Fruit fly (Drosophila melanogaster) whole organism, embryonic: ENCODE data around the gene scny.

Experiments used
- ATbp ChIP-seq: fragments of 200-800 bp; sonication (Bioruptor generic); optimal IDR thresholded peaks from 2 replicates; lab custom pipeline; 2017; ENCODE audit warnings: missing biosample characterization, mild to moderate bottlenecking, missing genetic modification characterization, missing genetic modification reagents
- Antp ChIP-seq: fragments of 200-800 bp; sonication (Bioruptor generic); optimal IDR thresholded peaks from 3 replicates; lab custom pipeline; 2016; ENCODE audit warnings: missing biosample characterization, missing genetic modification characterization
- Asciz ChIP-seq: fragments of 200-800 bp; sonication (Bioruptor generic); optimal IDR thresholded peaks from 2 replicates; lab custom pipeline; 2017; ENCODE audit warnings: missing biosample characterization, mild to moderate bottlenecking, missing genetic modification characterization, missing genetic modification reagents
- Bgb ChIP-seq: fragments of 200-800 bp; sonication (Bioruptor generic); IDR thresholded peaks from 2 replicates; pipeline ENCODE4 v1.3.6; 2022; ENCODE audit warnings: missing biosample characterization, missing genetic modification characterization; ENCODE audit not compliant: partially characterized antibody
- CG13894 ChIP-seq: fragments of 200-800 bp; sonication (Bioruptor generic); optimal IDR thresholded peaks from 3 replicates; lab custom pipeline; 2018; ENCODE audit warnings: missing biosample characterization, mild to moderate bottlenecking, missing genetic modification characterization, moderate library complexity
- CG14667 ChIP-seq: fragments of 200-800 bp; sonication (Bioruptor generic); IDR thresholded peaks from 2 replicates; pipeline ENCODE4 v1.3.6; 2022; ENCODE audit warnings: missing biosample characterization, missing genetic modification characterization
- CG14710 ChIP-seq: fragments of 200-800 bp; sonication (Bioruptor generic); optimal IDR thresholded peaks from 3 replicates; lab custom pipeline; 2019; ENCODE audit warnings: missing biosample characterization, mild to moderate bottlenecking, missing genetic modification characterization, moderate library complexity
- CG15479 ChIP-seq: fragments of 200-800 bp; sonication (Bioruptor generic); optimal IDR thresholded peaks from 3 replicates; lab custom pipeline; 2019; ENCODE audit warnings: missing biosample characterization, mild to moderate bottlenecking, missing genetic modification characterization, moderate library complexity
- CG15696 ChIP-seq: fragments of 200-800 bp; sonication (Bioruptor generic); optimal IDR thresholded peaks from 2 replicates; lab custom pipeline; 2019; ENCODE audit warnings: missing biosample characterization, mild to moderate bottlenecking, missing genetic modification characterization, moderate library complexity
- CG18011 ChIP-seq: fragments of 200-800 bp; sonication (Bioruptor generic); optimal IDR thresholded peaks from 2 replicates; lab custom pipeline; 2017; ENCODE audit warnings: missing biosample characterization, missing genetic modification characterization, mild to moderate bottlenecking, moderate library complexity, missing genotype
- CG1832 ChIP-seq: fragments of 200-800 bp; sonication (Bioruptor generic); optimal IDR thresholded peaks from 2 replicates; lab custom pipeline; 2017; ENCODE audit warnings: missing biosample characterization, mild to moderate bottlenecking, missing genetic modification characterization, inconsistent platforms
- CG30020 ChIP-seq: fragments of 200-800 bp; optimal IDR thresholded peaks from 2 replicates; lab custom pipeline; 2019; ENCODE audit warnings: missing biosample characterization, mild to moderate bottlenecking, missing genetic modification characterization, moderate library complexity
- CG34422 ChIP-seq: fragments of 200-800 bp; sonication (Bioruptor generic); IDR thresholded peaks from 3 replicates; pipeline ENCODE4 v1.3.6; 2022; ENCODE audit warnings: missing biosample characterization, missing genetic modification characterization
- CG4282 ChIP-seq: fragments of 200-800 bp; sonication (Bioruptor generic); optimal IDR thresholded peaks from 2 replicates; lab custom pipeline; 2016; ENCODE audit warnings: missing biosample characterization, missing genetic modification characterization
- CG4360 ChIP-seq: fragments of 200-800 bp; sonication (Bioruptor generic); IDR thresholded peaks from 2 replicates; pipeline ENCODE4 v1.3.6; 2022; ENCODE audit warnings: missing biosample characterization, missing genetic modification characterization
- CG4617 ChIP-seq: fragments of 200-800 bp; sonication (Bioruptor generic); optimal IDR thresholded peaks from 3 replicates; lab custom pipeline; 2016; ENCODE audit warnings: missing biosample characterization, missing genetic modification characterization, borderline replicate concordance
- CG5180 ChIP-seq: fragments of 200-800 bp; sonication (Bioruptor generic); optimal IDR thresholded peaks from 3 replicates; lab custom pipeline; 2017; ENCODE audit warnings: missing biosample characterization, missing genetic modification characterization, mild to moderate bottlenecking, moderate library complexity, missing genetic modification reagents
- CG5245 ChIP-seq: fragments of 200-800 bp; sonication (Bioruptor generic); optimal IDR thresholded peaks from 3 replicates; lab custom pipeline; 2016; ENCODE audit warnings: missing biosample characterization, missing genetic modification characterization
- CG6683 ChIP-seq: fragments of 200-800 bp; sonication (Bioruptor generic); optimal IDR thresholded peaks from 2 replicates; lab custom pipeline; 2017; ENCODE audit warnings: missing biosample characterization, mild to moderate bottlenecking, missing genetic modification characterization, missing genetic modification reagents
- CG6765 ChIP-seq: fragments of 200-800 bp; sonication (Bioruptor generic); optimal IDR thresholded peaks from 3 replicates; lab custom pipeline; 2017; ENCODE audit warnings: missing biosample characterization, mild to moderate bottlenecking, missing genetic modification characterization
- CG7987 ChIP-seq: fragments of 200-800 bp; sonication (Bioruptor generic); optimal IDR thresholded peaks from 2 replicates; lab custom pipeline; 2018; ENCODE audit warnings: missing biosample characterization, mild to moderate bottlenecking, missing genetic modification characterization, moderate library complexity
- Dad ChIP-seq: fragments of 200-800 bp; sonication (Bioruptor generic); optimal IDR thresholded peaks from 3 replicates; lab custom pipeline; 2016; ENCODE audit warnings: missing biosample characterization, missing genetic modification characterization
- E2f1 ChIP-seq: fragments of 200-800 bp; sonication (Bioruptor generic); IDR thresholded peaks from 2 replicates; pipeline ENCODE4 v1.3.6; 2022; ENCODE audit warnings: missing biosample characterization, missing genetic modification characterization
- Hey ChIP-seq: fragments of 200-800 bp; sonication (Bioruptor generic); optimal IDR thresholded peaks from 3 replicates; lab custom pipeline; 2018; ENCODE audit warnings: missing biosample characterization, mild to moderate bottlenecking, missing genetic modification characterization
- HmgD ChIP-seq: fragments of 200-800 bp; sonication (Bioruptor generic); optimal IDR thresholded peaks from 3 replicates; lab custom pipeline; 2016; ENCODE audit warnings: missing biosample characterization, missing genetic modification characterization
- Lim3 ChIP-seq: fragments of 200-800 bp; sonication (Bioruptor generic); IDR thresholded peaks from 2 replicates; pipeline ENCODE4 v1.3.6; 2022; ENCODE audit warnings: missing biosample characterization, missing genetic modification characterization
- MTF-1 ChIP-seq: fragments of 200-800 bp; sonication (Bioruptor generic); optimal IDR thresholded peaks from 2 replicates; lab custom pipeline; 2018; ENCODE audit warnings: missing biosample characterization, mild to moderate bottlenecking, missing genetic modification characterization, borderline replicate concordance
- Max ChIP-seq: fragments of 200-800 bp; sonication (Bioruptor generic); optimal IDR thresholded peaks from 2 replicates; lab custom pipeline; 2016; ENCODE audit warnings: missing biosample characterization, mild to moderate bottlenecking, missing genetic modification characterization
- Meics ChIP-seq: fragments of 200-800 bp; sonication (Bioruptor generic); optimal IDR thresholded peaks from 2 replicates; lab custom pipeline; 2017; ENCODE audit warnings: missing biosample characterization, mild to moderate bottlenecking, missing genetic modification characterization
- Mrtf ChIP-seq: fragments of 200-800 bp; sonication (Bioruptor generic); IDR thresholded peaks from 3 replicates; pipeline ENCODE4 v1.3.6; 2022; ENCODE audit warnings: missing biosample characterization, missing genetic modification characterization
- NC2β ChIP-seq: fragments of 200-800 bp; sonication (Bioruptor generic); optimal IDR thresholded peaks from 2 replicates; lab custom pipeline; 2016; ENCODE audit warnings: missing biosample characterization, missing genetic modification characterization
- NfI ChIP-seq: fragments of 200-800 bp; sonication (Bioruptor generic); optimal IDR thresholded peaks from 3 replicates; lab custom pipeline; 2018; ENCODE audit warnings: missing biosample characterization, mild to moderate bottlenecking, missing genetic modification characterization, moderate library complexity
- Oli ChIP-seq: fragments of 200-800 bp; sonication (Bioruptor generic); optimal IDR thresholded peaks from 2 replicates; lab custom pipeline; 2018; ENCODE audit warnings: missing biosample characterization, mild to moderate bottlenecking, missing genetic modification characterization, moderate library complexity
- Sox102F ChIP-seq: fragments of 200-800 bp; sonication (Bioruptor generic); optimal IDR thresholded peaks from 2 replicates; lab custom pipeline; 2018; ENCODE audit warnings: missing biosample characterization, mild to moderate bottlenecking, missing genetic modification characterization, moderate library complexity
- Stat92E ChIP-seq, 3 experiments: fragments of >200 bp in 2 of 3; fragments of 200-800 bp in 1 of 3; sonication (Bioruptor generic) in 1 of 3; optimal IDR thresholded peaks; 2 replicates each; lab custom pipeline; 2017 to 2019; ENCODE audit warnings: missing biosample characterization in 3 of 3, missing genetic modification characterization in 3 of 3, mild to moderate bottlenecking in 1 of 3, moderate library complexity in 1 of 3
- bowl ChIP-seq: fragments of 200-800 bp; sonication (Bioruptor generic); IDR thresholded peaks from 2 replicates; pipeline ENCODE4 v1.3.6; 2022; ENCODE audit warnings: missing biosample characterization, missing genetic modification characterization
- caup ChIP-seq: fragments of 200-800 bp; sonication (Bioruptor generic); optimal IDR thresholded peaks from 3 replicates; lab custom pipeline; 2017; ENCODE audit warnings: missing biosample characterization, mild to moderate bottlenecking, missing genetic modification characterization, moderate library complexity; ENCODE audit not compliant: severe bottlenecking
- crp ChIP-seq, 2 experiments: fragments of 200-800 bp; sonication (Bioruptor generic); optimal IDR thresholded peaks; 2 replicates in 1 of 2; 3 replicates in 1 of 2; lab custom pipeline; 2017; ENCODE audit warnings: missing biosample characterization in 2 of 2, missing genetic modification characterization in 2 of 2, mild to moderate bottlenecking in 1 of 2, moderate library complexity in 1 of 2
- gsb ChIP-seq: fragments of 200-800 bp; sonication (Bioruptor generic); IDR thresholded peaks from 2 replicates; pipeline ENCODE4 v1.3.6; 2022; ENCODE audit warnings: missing biosample characterization, missing genetic modification characterization
- kah ChIP-seq: fragments of 200-800 bp; sonication (Bioruptor generic); optimal IDR thresholded peaks from 2 replicates; lab custom pipeline; 2018; ENCODE audit warnings: missing biosample characterization, mild to moderate bottlenecking, missing genetic modification characterization
- lbe ChIP-seq: fragments of 200-800 bp; sonication (Bioruptor generic); optimal IDR thresholded peaks from 2 replicates; lab custom pipeline; 2016; ENCODE audit warnings: missing biosample characterization, mild to moderate bottlenecking, missing genetic modification characterization
- odd ChIP-seq: fragments of 200-800 bp; sonication (Bioruptor generic); optimal IDR thresholded peaks from 2 replicates; lab custom pipeline; 2017; ENCODE audit warnings: missing biosample characterization, mild to moderate bottlenecking, missing genetic modification characterization
- onecut ChIP-seq: fragments of 200-800 bp; sonication (Bioruptor generic); IDR thresholded peaks from 2 replicates; pipeline ENCODE4 v1.3.6; 2022; ENCODE audit warnings: missing biosample characterization, missing genetic modification characterization
- pfk ChIP-seq: fragments of 200-800 bp; sonication (Bioruptor generic); optimal IDR thresholded peaks from 2 replicates; lab custom pipeline; 2018; ENCODE audit warnings: missing biosample characterization, mild to moderate bottlenecking, missing genetic modification characterization, moderate library complexity
- sens-2 ChIP-seq: fragments of 200-800 bp; sonication (Bioruptor generic); IDR thresholded peaks from 2 replicates; pipeline ENCODE4 v1.3.6; 2022; ENCODE audit warnings: missing biosample characterization, missing genetic modification characterization
- slp2 ChIP-seq: fragments of 200-800 bp; sonication (Bioruptor generic); optimal IDR thresholded peaks from 2 replicates; lab custom pipeline; 2016; ENCODE audit warnings: missing biosample characterization, missing genetic modification characterization
- wor ChIP-seq: fragments of 200-800 bp; sonication (Bioruptor generic); IDR thresholded peaks from 2 replicates; pipeline ENCODE4 v1.3.6; 2022; ENCODE audit warnings: missing biosample characterization, missing genetic modification characterization
- yki ChIP-seq: fragments of >200 bp; optimal IDR thresholded peaks from 3 replicates; lab custom pipeline; 2018

scny gene

DNA sequence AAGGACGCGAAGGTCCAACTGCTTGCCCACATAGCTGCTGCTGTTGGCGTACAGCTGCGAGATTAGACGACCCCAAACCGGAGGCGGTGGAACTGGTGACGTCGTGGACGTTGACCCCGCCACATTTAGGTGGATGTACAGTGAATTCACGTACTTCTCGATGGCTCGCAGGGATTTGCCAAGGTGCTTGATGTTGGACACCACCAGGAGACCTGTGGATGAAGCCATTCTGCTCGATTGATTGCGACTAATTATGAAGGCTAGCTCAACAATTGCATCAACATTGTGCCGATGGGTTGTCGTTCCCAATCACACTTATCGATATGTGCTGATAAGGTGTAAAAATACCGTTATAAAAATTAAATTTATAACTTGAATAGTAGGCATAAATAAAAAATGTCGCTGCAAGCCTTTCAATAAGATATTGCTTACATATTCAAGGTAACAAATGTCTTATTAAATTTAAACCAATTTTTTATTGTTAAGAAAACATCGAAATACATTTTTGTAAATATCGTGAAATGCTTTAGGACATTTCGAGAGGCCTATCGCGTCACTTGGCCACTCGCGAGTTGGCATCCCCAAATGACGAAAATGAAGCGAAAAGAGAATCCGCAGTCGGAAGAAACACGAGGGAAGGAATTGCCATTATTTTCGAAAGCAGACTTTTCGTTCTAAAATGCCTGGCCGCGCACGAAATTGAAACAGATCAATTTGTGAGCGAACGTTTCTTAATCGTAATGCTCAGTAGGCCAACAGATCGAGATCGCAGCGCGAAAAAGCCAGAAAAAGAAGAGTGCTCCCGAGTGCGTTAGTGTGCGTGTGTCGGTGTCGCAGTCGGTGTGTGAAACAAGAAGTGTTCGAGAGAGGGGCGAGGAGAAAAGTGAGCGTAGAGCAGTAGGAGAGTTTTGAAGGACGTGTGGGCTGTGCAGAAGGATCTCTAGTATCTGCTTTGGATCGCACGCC is at the start of gene scny, which contains the start of gene Ppat-Dpck (continued):
- TF ChIP-seq odd (GFP tag; lab: Kevin White, UChicago) (no peak), CG14710 (tag; lab: Kevin White, UChicago) (peak; percentile 82), Asciz (no peak), CG13894 (tag; lab: Kevin White, UChicago) (no peak), CG6765 (GFP tag; lab: Kevin White, UChicago) (no peak), Dad (GFP tag; lab: Kevin White, UChicago) (peak; percentile 28), CG14667 (no peak), CG18011 (GFP tag; lab: Kevin White, UChicago) (no peak), CG4617 (GFP tag; lab: Kevin White, UChicago) (peak; percentile 30), CG15696 (tag; lab: Kevin White, UChicago) (peak; percentile 0), MTF-1 (GFP tag; lab: Kevin White, UChicago) (no peak), sens-2 (no peak), HmgD (GFP tag; lab: Kevin White, UChicago) (peak; percentile 5), Bgb (GFP tag; lab: Robert Waterston, UW) (peak; percentile 89), CG5180 (GFP tag; lab: Kevin White, UChicago) (no peak), E2f1 (no peak), Mrtf (no peak), Meics (no peak), CG1832 (GFP tag; lab: Kevin White, UChicago) (no peak), lbe (GFP tag; lab: Kevin White, UChicago) (peak; percentile 76), pfk (GFP tag; lab: Kevin White, UChicago) (no peak), bowl (GFP tag; lab: Robert Waterston, UW) (no peak), CG34422 (GFP tag; lab: Robert Waterston, UW) (peak; percentile 48; the same call in 1 of the 3 replicates), ATbp (GFP tag; lab: Kevin White, UChicago) (no peak), CG6683 (no peak), Lim3 (GFP tag; lab: Robert Waterston, UW) (no peak), kah (GFP tag; lab: Kevin White, UChicago) (peak; percentile 49), Oli (tag; lab: Kevin White, UChicago) (no peak), onecut (GFP tag; lab: Robert Waterston, UW) (no peak), NC2β (GFP tag; lab: Kevin White, UChicago) (no peak), Hey (tag; lab: Kevin White, UChicago) (no peak), caup (no peak), NfI (GFP tag; lab: Kevin White, UChicago) (no peak), wor (GFP tag; lab: Robert Waterston, UW) (no peak), crp (GFP tag; optimal IDR thresholded peaks at IDR 0.05; lab: Kevin White, UChicago) (no peak), Stat92E (GFP tag; optimal IDR thresholded peaks at IDR 0.05; lab: Kevin White, UChicago) (peak in 1 of 3 experiments; percentile 66), CG30020 (tag; lab: Kevin White, UChicago) (peak; percentile 46), slp2 (no peak), yki (lab: Kevin White, UChicago) (no peak), gsb (GFP tag; lab: Robert Waterston, UW) (no peak), CG4282 (peak; percentile 4), Antp (GFP tag; lab: Kevin White, UChicago) (no peak), CG15479 (peak; percentile 84), CG7987 (GFP tag; lab: Kevin White, UChicago) (no peak), Sox102F (GFP tag; lab: Kevin White, UChicago) (no peak), Max (GFP tag; lab: Kevin White, UChicago) (peak; percentile 57), CG5245 (no peak), CG4360 (no peak)
